Worm (Caenorhabditis elegans) whole organism, L1 larva: Measurements from ENCODE around the gene F35E8.13.

Experiments used
- blmp-1 ChIP-seq: fragments of 150-350 bp; optimal IDR thresholded peaks from 2 replicates; lab custom pipeline; 2014; ENCODE audit warnings: missing biosample characterization, missing genetic modification characterization
- efl-3 ChIP-seq: fragments of 200-800 bp; sonication (Bioruptor generic); optimal IDR thresholded peaks from 2 replicates; lab custom pipeline; 2018; ENCODE audit warnings: mild to moderate bottlenecking, missing genetic modification characterization, missing compliant biosample characterization
- egl-27 ChIP-seq, 2 experiments: fragments of 150-350 bp in 1 of 2; sonication (generic microtip); optimal IDR thresholded peaks; 3 replicates each; lab custom pipeline; 2017 to 2018; ENCODE audit warnings: missing biosample characterization in 2 of 2, missing genetic modification characterization in 2 of 2, missing genetic modification reagents in 2 of 2
- elt-3 ChIP-seq, 6 experiments: fragments of 150-350 bp in 1 of 6; sonication (generic microtip); optimal IDR thresholded peaks; 2 replicates each; lab custom pipeline; 2017 to 2018; ENCODE audit warnings: missing biosample characterization in 6 of 6, missing genetic modification characterization in 6 of 6, inconsistent platforms in 1 of 6
- fos-1 ChIP-seq: fragments of 150-350 bp; optimal IDR thresholded peaks from 2 replicates; lab custom pipeline; 2014; ENCODE audit warnings: missing biosample characterization, missing genetic modification characterization
- unc-30 ChIP-seq: sonication (generic microtip); optimal IDR thresholded peaks from 2 replicates; lab custom pipeline; 2017; ENCODE audit warnings: missing biosample characterization, missing genetic modification characterization

DNA sequence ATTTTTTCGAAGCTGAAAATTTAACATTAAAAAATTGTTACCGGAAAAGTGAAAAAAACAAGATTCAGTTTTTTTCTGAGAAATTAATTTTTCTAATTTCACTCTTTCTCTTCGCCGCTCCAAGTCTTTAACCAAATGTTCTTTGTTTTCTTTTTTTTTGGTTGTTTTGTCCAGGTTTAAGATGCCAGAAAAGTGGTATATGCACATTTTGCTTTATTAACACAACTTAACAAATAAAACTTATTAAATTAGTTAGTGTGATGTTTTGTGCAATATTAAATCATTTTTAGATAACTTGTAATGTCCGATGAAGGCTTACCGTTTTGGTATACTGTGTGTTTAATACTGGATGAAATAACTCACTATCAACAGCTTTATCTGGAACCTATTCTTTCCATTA, 20.0 kb downstream of the F35E8.13 start, which contains the start of gene srw-53:
- TF ChIP-seq blmp-1 (tag; lab: Kevin White, UChicago) = no peak
- no peak for TF ChIP-seq elt-3 (tag; optimal IDR thresholded peaks at IDR 0.05; lab: Kevin White, UChicago)
- TF ChIP-seq fos-1 = no peak
- no peak for TF ChIP-seq unc-30 (tag; lab: Kevin White, UChicago)
- TF ChIP-seq egl-27 (tag; optimal IDR thresholded peaks at IDR 0.05; lab: Kevin White, UChicago) = no peak
- no peak for TF ChIP-seq efl-3
